Fruit fly (Drosophila melanogaster): ENCODE data around the gene CG32801.

Gene CG32801

dm6 chrX:1940020-1940419 is 37.0 kb upstream of the CG32801 start, which contains the start of the genes CG3857 and CG3587:
Gene CG3857 (minus strand): TSS chrX:1940040.
Gene CG3587 (plus strand): TSS chrX:1940307.
- TF ChIP-seq psq (GFP tag; optimal IDR thresholded peaks at IDR 0.05) (peak; percentile 74), Rel (GFP tag; optimal IDR thresholded peaks at IDR 0.05) (no peak), Rel (tag; optimal IDR thresholded peaks at IDR 0.05) (peak; percentile 34), rgr (GFP tag; optimal IDR thresholded peaks at IDR 0.05) (peak; percentile 84), ey (GFP tag; optimal IDR thresholded peaks at IDR 0.05) (peak; percentile 81), Mio (GFP tag; optimal IDR thresholded peaks at IDR 0.05) (no peak), dmrt93B (GFP tag; optimal IDR thresholded peaks at IDR 0.05) (peak; percentile 69), br (GFP tag; optimal IDR thresholded peaks at IDR 0.05) (peak; percentile 82), Myc (optimal IDR thresholded peaks at IDR 0.05) (peak; percentile 99), Hr83 (GFP tag; optimal IDR thresholded peaks at IDR 0.05; ENCODE audit: poor library complexity, severe bottlenecking) (peak; percentile 18), Dfd (GFP tag; optimal IDR thresholded peaks at IDR 0.05) (no peak), jim (GFP tag; optimal IDR thresholded peaks at IDR 0.05) (no peak), lola (GFP tag; optimal IDR thresholded peaks at IDR 0.05) (no peak), HLH106 (tag; optimal IDR thresholded peaks at IDR 0.05) (peak; percentile 79), fru (GFP tag; optimal IDR thresholded peaks at IDR 0.05) (peak; percentile 80), Sp1 (GFP tag; optimal IDR thresholded peaks at IDR 0.05) (peak; percentile 79), Jra (GFP tag; optimal IDR thresholded peaks at IDR 0.05) (peak; percentile 60), woc (GFP tag; optimal IDR thresholded peaks at IDR 0.05) (peak; percentile 96), OdsH (GFP tag; optimal IDR thresholded peaks at IDR 0.05) (peak; percentile 71), h (GFP tag; optimal IDR thresholded peaks at IDR 0.05) (peak; percentile 86), Abd-B (GFP tag; optimal IDR thresholded peaks at IDR 0.05) (no peak), GATAd (GFP tag; optimal IDR thresholded peaks at IDR 0.05) (peak; percentile 62), Hnf4 (GFP tag; optimal IDR thresholded peaks at IDR 0.05) (peak; percentile 82), pan (optimal IDR thresholded peaks at IDR 0.05) (no peak), sage (GFP tag; optimal IDR thresholded peaks at IDR 0.05) (no peak), foxo (GFP tag; optimal IDR thresholded peaks at IDR 0.05) (peak in 1 of 2 experiments; percentile 83), Vsx2 (GFP tag; optimal IDR thresholded peaks at IDR 0.05; ENCODE audit: partially characterized antibody) (no peak), CG9705 (GFP tag; optimal IDR thresholded peaks at IDR 0.05) (peak; percentile 61), dsf (GFP tag; optimal IDR thresholded peaks at IDR 0.05; ENCODE audit: borderline replicate concordance) (peak; percentile 53), sv (GFP tag; optimal IDR thresholded peaks at IDR 0.05) (peak; percentile 83)

- TF ChIP-seq Myc (optimal IDR thresholded peaks at IDR 0.05) (peak; percentile 91), dl (GFP tag; optimal IDR thresholded peaks at IDR 0.05; ENCODE audit: insufficient read depth in 1 of 2, partially characterized antibody in 2 of 2) (no peak), Sp1 (GFP tag; optimal IDR thresholded peaks at IDR 0.05) (peak; percentile 22), Dfd (GFP tag; optimal IDR thresholded peaks at IDR 0.05) (no peak), HLH106 (tag; optimal IDR thresholded peaks at IDR 0.05) (peak; percentile 34), h (GFP tag; optimal IDR thresholded peaks at IDR 0.05) (peak; percentile 75), ey (GFP tag; optimal IDR thresholded peaks at IDR 0.05) (peak; percentile 18)
Observed at dm6 chrX:1927473-1928306, 24.7 kb upstream of the CG32801 start, which contains the start of gene CG11596. Gene CG11596 (plus strand): TSS chrX:1927683.

dm6 chrX:1922765-1923501 is 20.0 kb upstream of the CG32801 start, which contains the start of the genes eIF2Bepsilon and Ocrl:
Gene eIF2Bepsilon (minus strand): TSS chrX:1922874.
Gene Ocrl (plus strand): TSS chrX:1922981.
- TF ChIP-seq rgr (GFP tag; optimal IDR thresholded peaks at IDR 0.05) (no peak), HLH106 (tag; optimal IDR thresholded peaks at IDR 0.05) (peak; percentile 8), Rel (GFP tag; optimal IDR thresholded peaks at IDR 0.05) (no peak), Rel (tag; optimal IDR thresholded peaks at IDR 0.05) (peak; percentile 90), h (GFP tag; optimal IDR thresholded peaks at IDR 0.05) (peak; percentile 26), tai (GFP tag; optimal IDR thresholded peaks at IDR 0.05) (no peak)

dm6 chrX:1909533-1909932 is 6.6 kb upstream of the CG32801 start:
- no peak for TF ChIP-seq Hnf4 (GFP tag; optimal IDR thresholded peaks at IDR 0.05)
- TF ChIP-seq Rel (GFP tag; optimal IDR thresholded peaks at IDR 0.05) = no peak
- peak; percentile 55 for TF ChIP-seq Rel (tag; optimal IDR thresholded peaks at IDR 0.05)

Data from whole organism, wandering third instar larva.